Fruit fly (Drosophila melanogaster): ENCODE results near the gene CG16713.

dm6 chr2L:3703260-3703659 lies 8.0 kb upstream of the CG16713 start, which contains the start of gene CG2816:
- TF ChIP-seq CG32772 (GFP tag; IDR thresholded peaks at IDR 0.05) (peak; percentile 45; the same call in 1 of the 2 replicates), CG12236 (GFP tag; optimal IDR thresholded peaks at IDR 0.05) (no peak), H15 (GFP tag; IDR thresholded peaks at IDR 0.05) (no peak), HmgD (GFP tag; optimal IDR thresholded peaks at IDR 0.05) (peak; percentile 36), C15 (GFP tag; IDR thresholded peaks at IDR 0.05) (0 out of 3 replicates have a peak, but pooled peaks have one; percentile 18), eve (GFP tag; optimal IDR thresholded peaks at IDR 0.05) (peak in 1 of 2 experiments; percentile 28), da (GFP tag; optimal IDR thresholded peaks at IDR 0.05) (no peak)
